Fruit fly (Drosophila melanogaster) whole organism, embryonic: ENCODE measurements around the gene nSMase.
A peak's percentile ranks its signal among the peaks of the same experiment; 100 is the strongest.

ENCODE experiments used
- Atf-2 ChIP-seq: fragments of 200-800 bp; sonication (Bioruptor generic); optimal IDR thresholded peaks from 2 replicates; lab custom pipeline; 2016; ENCODE audit warnings: missing biosample characterization, missing genetic modification characterization
- B-H2 ChIP-seq: fragments of 200-800 bp; sonication (Bioruptor generic); optimal IDR thresholded peaks from 2 replicates; lab custom pipeline; 2018; ENCODE audit warnings: missing biosample characterization, mild to moderate bottlenecking, missing genetic modification characterization
- CG10543 ChIP-seq: fragments of 200-800 bp; sonication (Bioruptor generic); optimal IDR thresholded peaks from 3 replicates; lab custom pipeline; 2017; ENCODE audit warnings: missing biosample characterization, mild to moderate bottlenecking, missing genetic modification characterization, moderate library complexity
- CG12219 ChIP-seq: fragments of 200-800 bp; sonication (Bioruptor generic); optimal IDR thresholded peaks from 3 replicates; lab custom pipeline; 2018; ENCODE audit warnings: missing biosample characterization, mild to moderate bottlenecking, missing genetic modification characterization
- CG12942 ChIP-seq: fragments of 200-800 bp; sonication (Bioruptor generic); optimal IDR thresholded peaks from 3 replicates; lab custom pipeline; 2016; ENCODE audit warnings: missing biosample characterization, missing genetic modification characterization
- CG13296 ChIP-seq: fragments of 200-800 bp; sonication (Bioruptor generic); optimal IDR thresholded peaks from 3 replicates; lab custom pipeline; 2018; ENCODE audit warnings: missing biosample characterization, mild to moderate bottlenecking, missing genetic modification characterization
- CG13424 ChIP-seq: fragments of 200-800 bp; sonication (Bioruptor generic); optimal IDR thresholded peaks from 2 replicates; lab custom pipeline; 2019; ENCODE audit warnings: missing biosample characterization, mild to moderate bottlenecking, missing genetic modification characterization, moderate library complexity
- CG15011 ChIP-seq: fragments of 200-800 bp; sonication (Bioruptor generic); optimal IDR thresholded peaks from 3 replicates; lab custom pipeline; 2018; ENCODE audit warnings: missing biosample characterization, mild to moderate bottlenecking, missing genetic modification characterization
- CG15073 ChIP-seq: fragments of 200-800 bp; sonication (Bioruptor generic); optimal IDR thresholded peaks from 2 replicates; lab custom pipeline; 2016; ENCODE audit warnings: missing biosample characterization, missing genetic modification characterization
- CG2116 ChIP-seq: fragments of 200-800 bp; sonication (Bioruptor generic); optimal IDR thresholded peaks from 3 replicates; lab custom pipeline; 2018; ENCODE audit warnings: missing biosample characterization, mild to moderate bottlenecking, missing genetic modification characterization
- CG2199 ChIP-seq: fragments of 200-800 bp; sonication (Bioruptor generic); IDR thresholded peaks from 3 replicates; pipeline ENCODE4 v1.3.6; 2022; ENCODE audit warnings: missing biosample characterization, missing genetic modification characterization
- CG31388 ChIP-seq: fragments of 200-800 bp; sonication (Bioruptor generic); optimal IDR thresholded peaks from 2 replicates; lab custom pipeline; 2016; ENCODE audit warnings: missing biosample characterization, missing genetic modification characterization
- CG32532 ChIP-seq: fragments of 200-800 bp; sonication (Bioruptor generic); IDR thresholded peaks from 2 replicates; pipeline ENCODE4 v1.3.6; 2022; ENCODE audit warnings: missing biosample characterization, missing genetic modification characterization
- CG32772 ChIP-seq: fragments of 200-800 bp; sonication (Bioruptor generic); IDR thresholded peaks from 2 replicates; pipeline ENCODE4 v1.3.6; 2022; ENCODE audit warnings: missing biosample characterization, missing genetic modification characterization
- CG3281 ChIP-seq: fragments of 200-800 bp; sonication (Bioruptor generic); optimal IDR thresholded peaks from 3 replicates; lab custom pipeline; 2017; ENCODE audit warnings: missing biosample characterization, mild to moderate bottlenecking, missing genetic modification characterization
- CG34376 ChIP-seq: fragments of 200-800 bp; sonication (Bioruptor generic); optimal IDR thresholded peaks from 2 replicates; lab custom pipeline; 2018; ENCODE audit warnings: missing biosample characterization, mild to moderate bottlenecking, missing genetic modification characterization
- CG3995 ChIP-seq: fragments of 200-800 bp; sonication (Bioruptor generic); optimal IDR thresholded peaks from 3 replicates; lab custom pipeline; 2016; ENCODE audit warnings: missing biosample characterization, missing genetic modification characterization
- CG5180 ChIP-seq: fragments of 200-800 bp; sonication (Bioruptor generic); optimal IDR thresholded peaks from 3 replicates; lab custom pipeline; 2017; ENCODE audit warnings: missing biosample characterization, missing genetic modification characterization, mild to moderate bottlenecking, moderate library complexity, missing genetic modification reagents
- CG8944 ChIP-seq: fragments of 200-800 bp; sonication (Bioruptor generic); optimal IDR thresholded peaks from 3 replicates; lab custom pipeline; 2016; ENCODE audit warnings: missing biosample characterization, missing genetic modification characterization
- CG9437 ChIP-seq: fragments of 200-800 bp; sonication (Bioruptor generic); optimal IDR thresholded peaks from 2 replicates; lab custom pipeline; 2018; ENCODE audit warnings: missing biosample characterization, mild to moderate bottlenecking, missing genetic modification characterization
- CG9817 ChIP-seq: fragments of 200-800 bp; sonication (Bioruptor generic); optimal IDR thresholded peaks from 2 replicates; lab custom pipeline; 2018; ENCODE audit warnings: missing biosample characterization, mild to moderate bottlenecking, missing genetic modification characterization, moderate library complexity
- HHEX ChIP-seq: fragments of 200-800 bp; sonication (Bioruptor generic); optimal IDR thresholded peaks from 3 replicates; lab custom pipeline; 2017; ENCODE audit warnings: missing biosample characterization, mild to moderate bottlenecking, missing genetic modification characterization, missing genetic modification reagents
- MTF-1 ChIP-seq: fragments of 200-800 bp; sonication (Bioruptor generic); optimal IDR thresholded peaks from 2 replicates; lab custom pipeline; 2018; ENCODE audit warnings: missing biosample characterization, mild to moderate bottlenecking, missing genetic modification characterization, borderline replicate concordance
- Med ChIP-seq: fragments of 200-800 bp; sonication (Bioruptor generic); peaks from one replicate; lab custom pipeline; 2016; ENCODE audit warnings: missing biosample characterization, missing genetic modification characterization, mild to moderate bottlenecking, inconsistent platforms, moderate library complexity
- NC2β ChIP-seq: fragments of 200-800 bp; sonication (Bioruptor generic); optimal IDR thresholded peaks from 2 replicates; lab custom pipeline; 2016; ENCODE audit warnings: missing biosample characterization, missing genetic modification characterization
- Nf-YB ChIP-seq: fragments of 200-800 bp; sonication (Bioruptor generic); optimal IDR thresholded peaks from 3 replicates; lab custom pipeline; 2019; ENCODE audit warnings: missing biosample characterization, mild to moderate bottlenecking, missing genetic modification characterization, moderate library complexity
- PHDP ChIP-seq: fragments of 200-800 bp; sonication (Bioruptor generic); optimal IDR thresholded peaks from 3 replicates; lab custom pipeline; 2018; ENCODE audit warnings: missing biosample characterization, mild to moderate bottlenecking, missing genetic modification characterization, moderate library complexity
- Rx ChIP-seq: fragments of 200-800 bp; sonication (Bioruptor generic); IDR thresholded peaks from 2 replicates; pipeline ENCODE4 v1.3.6; 2022; ENCODE audit warnings: missing biosample characterization, missing genetic modification characterization
- Sox100B ChIP-seq: fragments of 200-800 bp; sonication (Bioruptor generic); optimal IDR thresholded peaks from 3 replicates; lab custom pipeline; 2018; ENCODE audit warnings: missing biosample characterization, mild to moderate bottlenecking, missing genetic modification characterization
- Sry-δ ChIP-seq: fragments of 200-800 bp; sonication (Bioruptor generic); optimal IDR thresholded peaks from 2 replicates; lab custom pipeline; 2016; ENCODE audit warnings: missing biosample characterization, missing genetic modification characterization
- al ChIP-seq: fragments of 200-800 bp; sonication (Bioruptor generic); IDR thresholded peaks from 2 replicates; pipeline ENCODE4 v1.3.6; 2022; ENCODE audit warnings: missing biosample characterization, missing genetic modification characterization
- az2 ChIP-seq: fragments of 200-800 bp; sonication (Bioruptor generic); optimal IDR thresholded peaks from 3 replicates; lab custom pipeline; 2016; ENCODE audit warnings: missing biosample characterization, missing genetic modification characterization
- dmrt11E ChIP-seq: fragments of 200-800 bp; sonication (Bioruptor generic); optimal IDR thresholded peaks from 3 replicates; lab custom pipeline; 2018; ENCODE audit warnings: missing biosample characterization, mild to moderate bottlenecking, missing genetic modification characterization, moderate library complexity
- dmrt99B ChIP-seq: fragments of 200-800 bp; sonication (Bioruptor generic); optimal IDR thresholded peaks from 2 replicates; lab custom pipeline; 2018; ENCODE audit warnings: missing biosample characterization, mild to moderate bottlenecking, missing genetic modification characterization, moderate library complexity
- esg ChIP-seq: fragments of 200-800 bp; sonication (Bioruptor generic); conservative IDR thresholded peaks from 2 replicates; pipeline ENCODE4 v1.3.6; 2022; ENCODE audit warnings: missing biosample characterization, missing genetic modification characterization
- fd3F ChIP-seq: fragments of 200-800 bp; sonication (Bioruptor generic); optimal IDR thresholded peaks from 2 replicates; lab custom pipeline; 2018; ENCODE audit warnings: missing biosample characterization, mild to moderate bottlenecking, missing genetic modification characterization, moderate library complexity
- gcm ChIP-seq: fragments of 200-800 bp; sonication (Bioruptor generic); optimal IDR thresholded peaks from 2 replicates; lab custom pipeline; 2019; ENCODE audit warnings: missing biosample characterization, mild to moderate bottlenecking, missing genetic modification characterization, moderate library complexity
- grau ChIP-seq: fragments of 200-800 bp; optimal IDR thresholded peaks from 3 replicates; lab custom pipeline; 2019; ENCODE audit warnings: missing biosample characterization, mild to moderate bottlenecking, missing genetic modification characterization, moderate library complexity
- gro ChIP-seq: fragments of 200-800 bp; sonication (Bioruptor generic); optimal IDR thresholded peaks from 2 replicates; lab custom pipeline; 2016; ENCODE audit warnings: missing biosample characterization, missing genetic modification characterization
- kah ChIP-seq: fragments of 200-800 bp; sonication (Bioruptor generic); optimal IDR thresholded peaks from 2 replicates; lab custom pipeline; 2018; ENCODE audit warnings: missing biosample characterization, mild to moderate bottlenecking, missing genetic modification characterization
- nom ChIP-seq: fragments of 200-800 bp; sonication (Bioruptor generic); optimal IDR thresholded peaks from 2 replicates; lab custom pipeline; 2017; ENCODE audit warnings: missing biosample characterization, missing genetic modification characterization, mild to moderate bottlenecking, moderate library complexity, missing genetic modification reagents
- peb ChIP-seq: fragments of 200-800 bp; sonication (Bioruptor generic); IDR thresholded peaks from 2 replicates; pipeline ENCODE4 v1.3.6; 2022; ENCODE audit warnings: missing biosample characterization, missing genetic modification characterization
- psq ChIP-seq: fragments of 200-800 bp; sonication (Bioruptor generic); optimal IDR thresholded peaks from 2 replicates; lab custom pipeline; 2017; ENCODE audit warnings: missing biosample characterization, missing genetic modification characterization
- row ChIP-seq: fragments of 200-800 bp; sonication (Bioruptor generic); IDR thresholded peaks from 3 replicates; pipeline ENCODE4 v1.3.6; 2022; ENCODE audit warnings: missing biosample characterization, missing genetic modification characterization
- sob ChIP-seq: fragments of 200-800 bp; sonication (Bioruptor generic); IDR thresholded peaks from 2 replicates; pipeline ENCODE4 v1.3.6; 2022; ENCODE audit warnings: missing biosample characterization, missing genetic modification characterization
- sug ChIP-seq: fragments of 200-800 bp; optimal IDR thresholded peaks from 2 replicates; lab custom pipeline; 2019; ENCODE audit warnings: missing biosample characterization, mild to moderate bottlenecking, missing genetic modification characterization, moderate library complexity
- tap ChIP-seq: fragments of 200-800 bp; optimal IDR thresholded peaks from 3 replicates; lab custom pipeline; 2019; ENCODE audit warnings: missing biosample characterization, mild to moderate bottlenecking, missing genetic modification characterization, moderate library complexity
- tio ChIP-seq: fragments of 200-800 bp; sonication (Bioruptor generic); optimal IDR thresholded peaks from 2 replicates; lab custom pipeline; 2017; ENCODE audit warnings: missing biosample characterization, missing genetic modification characterization, inconsistent platforms
- toy ChIP-seq: fragments of 200-800 bp; sonication (Bioruptor generic); IDR thresholded peaks from 2 replicates; pipeline ENCODE4 v1.3.6; 2022; ENCODE audit warnings: missing biosample characterization, missing genetic modification characterization

The nSMase gene

dm6 chr3L:3226458-3226783 lies 7.5 kb downstream of the nSMase start (continued):
- TF ChIP-seq CG13424 (tag; lab: Kevin White, UChicago), result no peak
- no peak for TF ChIP-seq CG5180 (GFP tag; lab: Kevin White, UChicago)
- TF ChIP-seq gro (GFP tag; lab: Kevin White, UChicago), result no peak
- TF ChIP-seq gcm (GFP tag; lab: Kevin White, UChicago), result peak; percentile 74
- no peak for TF ChIP-seq CG32772 (GFP tag; lab: Robert Waterston, UW)

- TF ChIP-seq Rx (GFP tag; lab: Robert Waterston, UW) (no peak), CG9437 (no peak), row (GFP tag; lab: Robert Waterston, UW) (no peak), dmrt99B (tag; lab: Kevin White, UChicago) (no peak), CG13296 (peak; percentile 16), CG10543 (GFP tag; lab: Kevin White, UChicago) (peak; percentile 8), CG2199 (GFP tag; lab: Robert Waterston, UW) (peak; percentile 64; the same call in 1 of the 3 replicates), sob (peak; percentile 25; the same call in 1 of the 2 replicates), grau (peak; percentile 4), CG8944 (GFP tag; lab: Kevin White, UChicago) (no peak), Med (GFP tag; lab: Kevin White, UChicago) (peak; percentile 20), CG34376 (GFP tag; lab: Kevin White, UChicago) (peak; percentile 6), al (no peak), esg (GFP tag; lab: Robert Waterston, UW) (no peak), az2 (no peak), sug (tag; lab: Kevin White, UChicago) (peak; percentile 91), Nf-YB (GFP tag; lab: Kevin White, UChicago) (no peak), NC2β (GFP tag; lab: Kevin White, UChicago) (no peak), B-H2 (peak; percentile 31), CG15011 (GFP tag; lab: Kevin White, UChicago) (no peak), HHEX (GFP tag; lab: Kevin White, UChicago) (no peak), nom (GFP tag; lab: Kevin White, UChicago) (no peak), MTF-1 (no peak)
These were observed 17.4 kb downstream of the nSMase start for dm6 chr3L:3236319-3236718.

dm6 chr3L:3239033-3239752 lies 20.2 kb downstream of the nSMase start, which contains the start of gene CG17746:
CG17746 (minus strand) TSS chr3L:3239578.
- TF ChIP-seq toy (no peak), CG12942 (GFP tag; lab: Kevin White, UChicago) (no peak), fd3F (no peak), dmrt11E (tag; lab: Kevin White, UChicago) (no peak), CG31388 (GFP tag; lab: Kevin White, UChicago) (no peak), CG32532 (GFP tag; lab: Robert Waterston, UW) (no peak), Atf-2 (GFP tag; lab: Kevin White, UChicago) (no peak), CG9817 (tag; lab: Kevin White, UChicago) (peak; percentile 36), tio (GFP tag; lab: Kevin White, UChicago) (no peak), tap (tag; lab: Kevin White, UChicago) (no peak), Sry-δ (GFP tag; lab: Kevin White, UChicago) (peak; percentile 60), CG12219 (GFP tag; lab: Kevin White, UChicago) (no peak), CG3995 (GFP tag; lab: Kevin White, UChicago) (peak; percentile 1), kah (GFP tag; lab: Kevin White, UChicago) (no peak), psq (GFP tag; lab: Kevin White, UChicago) (peak; percentile 9), peb (GFP tag; lab: Robert Waterston, UW) (no peak), PHDP (tag; lab: Kevin White, UChicago) (no peak), CG2116 (peak; percentile 39), CG3281 (GFP tag; lab: Kevin White, UChicago) (peak; percentile 8), Sox100B (GFP tag; lab: Kevin White, UChicago) (no peak), grau (peak; percentile 25), CG15073 (GFP tag; lab: Kevin White, UChicago) (no peak)
